Fruit fly (Drosophila melanogaster) whole organism, prepupa: ENCODE measurements around the gene PLCXD.

Experiments
- Blimp-1 ChIP-seq: fragments of 200-800 bp; sonication (Bioruptor generic); optimal IDR thresholded peaks from 3 replicates; lab custom pipeline; 2017; ENCODE audit warnings: missing biosample characterization, missing genetic modification characterization, mild to moderate bottlenecking, moderate library complexity, missing genetic modification reagents
- CG11294 ChIP-seq: fragments of 200-800 bp; sonication (Bioruptor generic); IDR thresholded peaks from 2 replicates; pipeline ENCODE4 v1.3.6; 2022; ENCODE audit warnings: missing biosample characterization, missing genetic modification characterization
- CG11762 ChIP-seq: fragments of 200-800 bp; sonication (Bioruptor generic); optimal IDR thresholded peaks from 3 replicates; lab custom pipeline; 2016; ENCODE audit warnings: missing biosample characterization, missing genetic modification characterization; ENCODE audit not compliant: insufficient read depth
- CG11902 ChIP-seq: fragments of 200-800 bp; sonication (Bioruptor generic); optimal IDR thresholded peaks from 3 replicates; lab custom pipeline; 2016; ENCODE audit warnings: missing biosample characterization, missing genetic modification characterization
- CG15336 ChIP-seq: fragments of 200-800 bp; sonication (Bioruptor generic); IDR thresholded peaks from 2 replicates; pipeline ENCODE4 v1.3.6; 2022; ENCODE audit warnings: missing biosample characterization, missing genetic modification characterization
- CG1621 ChIP-seq: fragments of 200-800 bp; sonication (Bioruptor generic); optimal IDR thresholded peaks from 3 replicates; lab custom pipeline; 2018; ENCODE audit warnings: missing biosample characterization, mild to moderate bottlenecking, missing genetic modification characterization
- CG16779 ChIP-seq: fragments of 200-800 bp; sonication (Bioruptor generic); optimal IDR thresholded peaks from 3 replicates; lab custom pipeline; 2017; ENCODE audit warnings: missing biosample characterization, mild to moderate bottlenecking, missing genetic modification characterization
- CG3032 ChIP-seq: fragments of 200-800 bp; optimal IDR thresholded peaks from 2 replicates; lab custom pipeline; 2019; ENCODE audit warnings: missing biosample characterization, mild to moderate bottlenecking, missing genetic modification characterization, moderate library complexity
- CG32006 ChIP-seq: fragments of 200-800 bp; sonication (Bioruptor generic); optimal IDR thresholded peaks from 3 replicates; lab custom pipeline; 2017; ENCODE audit warnings: missing biosample characterization, mild to moderate bottlenecking, missing genetic modification characterization
- CG3919 ChIP-seq: fragments of 200-800 bp; sonication (Bioruptor generic); optimal IDR thresholded peaks from 3 replicates; lab custom pipeline; 2016; ENCODE audit warnings: missing biosample characterization, missing genetic modification characterization
- CG4318 ChIP-seq: fragments of 200-800 bp; sonication (Bioruptor generic); optimal IDR thresholded peaks from 3 replicates; lab custom pipeline; 2017; ENCODE audit warnings: missing biosample characterization, mild to moderate bottlenecking, missing genetic modification characterization
- CG6163 ChIP-seq: fragments of 200-800 bp; sonication (Bioruptor generic); IDR thresholded peaks from 3 replicates; pipeline ENCODE4 v1.3.6; 2022; ENCODE audit warnings: missing biosample characterization, missing genetic modification characterization
- CG6276 ChIP-seq: fragments of 200-800 bp; sonication (Bioruptor generic); optimal IDR thresholded peaks from 2 replicates; lab custom pipeline; 2017; ENCODE audit warnings: missing biosample characterization, mild to moderate bottlenecking, missing genetic modification characterization
- CG6792 ChIP-seq: fragments of 200-800 bp; sonication (Bioruptor generic); optimal IDR thresholded peaks from 3 replicates; lab custom pipeline; 2016; ENCODE audit warnings: missing biosample characterization, missing genetic modification characterization
- CG6808 ChIP-seq: fragments of 200-800 bp; sonication (Bioruptor generic); optimal IDR thresholded peaks from 3 replicates; lab custom pipeline; 2017; ENCODE audit warnings: missing biosample characterization, missing genetic modification characterization, mild to moderate bottlenecking, moderate library complexity, missing genetic modification reagents
- CG6854 ChIP-seq: fragments of 200-800 bp; sonication (Bioruptor generic); optimal IDR thresholded peaks from 2 replicates; lab custom pipeline; 2017; ENCODE audit warnings: missing biosample characterization, mild to moderate bottlenecking, missing genetic modification characterization
- CG7368 ChIP-seq: fragments of 200-800 bp; sonication (Bioruptor generic); optimal IDR thresholded peaks from 3 replicates; lab custom pipeline; 2016; ENCODE audit warnings: missing biosample characterization, missing genetic modification characterization
- CG8119 ChIP-seq: fragments of 200-800 bp; sonication (Bioruptor generic); IDR thresholded peaks from 3 replicates; pipeline ENCODE4 v1.3.6; 2022; ENCODE audit warnings: missing biosample characterization, missing genetic modification characterization
- CG8319 ChIP-seq: fragments of 200-800 bp; sonication (Bioruptor generic); optimal IDR thresholded peaks from 3 replicates; lab custom pipeline; 2016; ENCODE audit warnings: missing biosample characterization, missing genetic modification characterization
- CG8632 ChIP-seq: fragments of 200-800 bp; sonication (Bioruptor generic); optimal IDR thresholded peaks from 3 replicates; lab custom pipeline; 2016; ENCODE audit warnings: missing biosample characterization, missing genetic modification characterization
- Eip75B ChIP-seq: fragments of 200-800 bp; sonication (Bioruptor generic); optimal IDR thresholded peaks from 3 replicates; lab custom pipeline; 2016; ENCODE audit warnings: missing biosample characterization, missing genetic modification characterization
- Eip78C ChIP-seq: fragments of 200-800 bp; sonication (Bioruptor generic); peaks from one replicate; lab custom pipeline; 2016; ENCODE audit warnings: missing biosample characterization, missing genetic modification characterization
- Eip93F ChIP-seq: fragments of 200-800 bp; sonication (Bioruptor generic); optimal IDR thresholded peaks from 2 replicates; lab custom pipeline; 2016; ENCODE audit warnings: missing biosample characterization, mild to moderate bottlenecking, missing genetic modification characterization
- Ets21C ChIP-seq: fragments of 200-800 bp; sonication (Bioruptor generic); optimal IDR thresholded peaks from 3 replicates; lab custom pipeline; 2016; ENCODE audit warnings: missing biosample characterization, missing genetic modification characterization
- Ets96B ChIP-seq: fragments of 200-800 bp; optimal IDR thresholded peaks from 2 replicates; lab custom pipeline; 2019; ENCODE audit warnings: missing biosample characterization, mild to moderate bottlenecking, missing genetic modification characterization, moderate library complexity
- Hr38 ChIP-seq: sonication (Bioruptor generic); optimal IDR thresholded peaks from 2 replicates; lab custom pipeline; 2016; ENCODE audit warnings: missing biosample characterization, missing genetic modification characterization
- Hr39 ChIP-seq: fragments of 200-800 bp; sonication (Bioruptor generic); optimal IDR thresholded peaks from 2 replicates; lab custom pipeline; 2016; ENCODE audit warnings: missing biosample characterization, missing genetic modification characterization
- Lpt ChIP-seq: fragments of 200-800 bp; sonication (Bioruptor generic); optimal IDR thresholded peaks from 3 replicates; lab custom pipeline; 2016; ENCODE audit warnings: missing biosample characterization, missing genetic modification characterization
- OdsH ChIP-seq: fragments of 200-800 bp; sonication (Bioruptor generic); optimal IDR thresholded peaks from 3 replicates; lab custom pipeline; 2016; ENCODE audit warnings: missing biosample characterization, missing genetic modification characterization
- Smox ChIP-seq: fragments of 200-800 bp; sonication (Bioruptor generic); optimal IDR thresholded peaks from 3 replicates; lab custom pipeline; 2016; ENCODE audit warnings: missing biosample characterization, missing genetic modification characterization
- Sox15 ChIP-seq: fragments of 200-800 bp; sonication (Bioruptor generic); optimal IDR thresholded peaks from 3 replicates; lab custom pipeline; 2016; ENCODE audit warnings: missing biosample characterization, missing genetic modification characterization
- achi ChIP-seq: fragments of 200-800 bp; sonication (Bioruptor generic); optimal IDR thresholded peaks from 3 replicates; lab custom pipeline; 2016; ENCODE audit warnings: missing biosample characterization, missing genetic modification characterization
- acj6 ChIP-seq: fragments of 200-800 bp; sonication (Bioruptor generic); optimal IDR thresholded peaks from 3 replicates; lab custom pipeline; 2016; ENCODE audit warnings: missing biosample characterization, missing genetic modification characterization
- cyc ChIP-seq: fragments of 200-800 bp; sonication (Bioruptor generic); optimal IDR thresholded peaks from 3 replicates; lab custom pipeline; 2016; ENCODE audit warnings: missing biosample characterization, missing genetic modification characterization
- dac ChIP-seq: fragments of 200-800 bp; sonication (Bioruptor generic); optimal IDR thresholded peaks from 2 replicates; lab custom pipeline; 2017; ENCODE audit warnings: missing biosample characterization, mild to moderate bottlenecking, missing genetic modification characterization
- dsx ChIP-seq: fragments of 200-800 bp; optimal IDR thresholded peaks from 3 replicates; lab custom pipeline; 2019; ENCODE audit warnings: missing biosample characterization, mild to moderate bottlenecking, missing genetic modification characterization, moderate library complexity; ENCODE audit not compliant: poor library complexity, severe bottlenecking
- esn ChIP-seq: fragments of 200-800 bp; sonication (Bioruptor generic); optimal IDR thresholded peaks from 2 replicates; lab custom pipeline; 2016; ENCODE audit warnings: missing biosample characterization, mild to moderate bottlenecking, missing genetic modification characterization, moderate library complexity
- fd59A ChIP-seq: fragments of 200-800 bp; sonication (Bioruptor generic); optimal IDR thresholded peaks from 2 replicates; lab custom pipeline; 2017; ENCODE audit warnings: missing biosample characterization, mild to moderate bottlenecking, missing genetic modification characterization, missing genetic modification reagents
- fd85E ChIP-seq: fragments of 200-800 bp; sonication (Bioruptor generic); optimal IDR thresholded peaks from 3 replicates; lab custom pipeline; 2016; ENCODE audit warnings: missing biosample characterization, missing genetic modification characterization
- fkh ChIP-seq: fragments of 200-800 bp; sonication (Bioruptor generic); optimal IDR thresholded peaks from 3 replicates; lab custom pipeline; 2017; ENCODE audit warnings: missing biosample characterization, mild to moderate bottlenecking, missing genetic modification characterization, moderate library complexity
- lz ChIP-seq: fragments of 200-800 bp; sonication (Bioruptor generic); optimal IDR thresholded peaks from 3 replicates; lab custom pipeline; 2016; ENCODE audit warnings: missing biosample characterization, missing genetic modification characterization
- net ChIP-seq: fragments of 200-800 bp; sonication (Bioruptor generic); optimal IDR thresholded peaks from 3 replicates; lab custom pipeline; 2016; ENCODE audit warnings: missing biosample characterization, missing genetic modification characterization
- pdm3 ChIP-seq: fragments of 200-800 bp; sonication (Bioruptor generic); optimal IDR thresholded peaks from 3 replicates; lab custom pipeline; 2016; ENCODE audit warnings: missing biosample characterization, missing genetic modification characterization
- salr ChIP-seq, 2 experiments: fragments of 200-800 bp; sonication (Bioruptor generic); optimal IDR thresholded peaks; 3 replicates each; lab custom pipeline; 2016 to 2018; ENCODE audit warnings: missing biosample characterization in 2 of 2, missing genetic modification characterization in 2 of 2, mild to moderate bottlenecking in 1 of 2
- spab ChIP-seq: fragments of 200-800 bp; sonication (Bioruptor generic); optimal IDR thresholded peaks from 2 replicates; lab custom pipeline; 2017; ENCODE audit warnings: missing biosample characterization, mild to moderate bottlenecking, missing genetic modification characterization, missing genetic modification reagents
- ss ChIP-seq, 2 experiments: fragments of 200-800 bp; sonication (Bioruptor generic); optimal IDR thresholded peaks; 2 replicates in 1 of 2; 3 replicates in 1 of 2; lab custom pipeline; 2017 to 2018; ENCODE audit warnings: mild to moderate bottlenecking in 2 of 2, missing biosample characterization in 2 of 2, missing genetic modification characterization in 2 of 2, moderate library complexity in 1 of 2
- svp ChIP-seq: fragments of 200-800 bp; sonication (Bioruptor generic); peaks from one replicate; lab custom pipeline; 2016; ENCODE audit warnings: missing biosample characterization, missing genetic modification characterization
- topi ChIP-seq: fragments of 200-800 bp; sonication (Bioruptor generic); optimal IDR thresholded peaks from 3 replicates; lab custom pipeline; 2016; ENCODE audit warnings: missing biosample characterization, missing genetic modification characterization

The PLCXD gene

DNA sequence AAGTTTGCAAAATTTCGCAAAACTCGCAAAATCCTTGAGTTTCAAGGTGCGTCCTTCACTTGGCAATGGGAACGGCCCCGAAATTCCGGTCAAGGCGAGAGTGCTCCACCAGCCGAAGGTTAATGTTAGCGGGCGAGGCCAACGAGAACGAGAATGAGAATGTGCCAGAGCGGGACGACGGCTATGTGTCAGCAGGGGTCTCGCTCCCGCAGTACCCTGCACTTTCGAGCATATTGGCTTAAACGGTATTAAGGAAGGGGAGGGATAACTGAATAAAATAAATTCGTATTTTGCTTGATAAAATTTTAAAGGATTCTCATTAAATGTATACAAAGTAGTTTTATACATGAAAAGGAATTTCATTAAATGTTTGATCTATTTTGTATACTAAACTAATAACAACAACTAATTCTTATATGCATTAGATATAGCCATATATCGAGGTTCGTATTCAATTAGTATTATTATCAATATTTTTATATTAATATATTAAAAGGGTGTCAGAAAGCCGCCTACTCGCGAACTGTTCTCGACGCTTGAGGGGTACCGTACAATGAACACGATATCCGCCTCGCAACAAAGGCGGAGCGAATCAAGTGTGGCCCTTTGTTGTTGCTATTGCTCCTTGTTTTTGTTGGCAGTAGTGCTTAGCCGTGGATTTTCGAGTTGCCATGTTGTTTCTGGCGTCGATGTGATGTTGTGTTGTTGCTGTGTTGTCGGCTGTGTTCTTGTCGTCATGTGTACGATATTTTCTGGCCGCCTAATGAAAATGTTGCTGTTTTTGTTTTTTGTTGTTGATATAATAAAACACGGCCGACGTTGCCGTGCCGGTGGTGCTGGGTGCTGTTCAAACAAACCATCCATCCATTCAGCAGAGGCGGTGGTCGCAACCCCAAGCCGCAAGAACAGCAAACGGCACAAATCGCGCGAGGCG is 42.6 kb upstream of the PLCXD start (continued):
- peak; percentile 59 for TF ChIP-seq Ets21C
- peak; percentile 77 for TF ChIP-seq lz (GFP tag; lab: Kevin White, UChicago)
- no peak for TF ChIP-seq CG6854 (GFP tag; lab: Kevin White, UChicago)
- TF ChIP-seq Eip93F (GFP tag; lab: Kevin White, UChicago), result no peak
- TF ChIP-seq pdm3, result peak; percentile 78
- peak; percentile 14 for TF ChIP-seq fd85E
- peak; percentile 88 for TF ChIP-seq acj6 (GFP tag; lab: Kevin White, UChicago)
- peak; percentile 86 for TF ChIP-seq CG4318 (GFP tag; lab: Kevin White, UChicago)
- TF ChIP-seq CG16779 (tag; lab: Kevin White, UChicago), result peak; percentile 88
- peak; percentile 82 for TF ChIP-seq cyc (GFP tag; lab: Kevin White, UChicago)

DNA sequence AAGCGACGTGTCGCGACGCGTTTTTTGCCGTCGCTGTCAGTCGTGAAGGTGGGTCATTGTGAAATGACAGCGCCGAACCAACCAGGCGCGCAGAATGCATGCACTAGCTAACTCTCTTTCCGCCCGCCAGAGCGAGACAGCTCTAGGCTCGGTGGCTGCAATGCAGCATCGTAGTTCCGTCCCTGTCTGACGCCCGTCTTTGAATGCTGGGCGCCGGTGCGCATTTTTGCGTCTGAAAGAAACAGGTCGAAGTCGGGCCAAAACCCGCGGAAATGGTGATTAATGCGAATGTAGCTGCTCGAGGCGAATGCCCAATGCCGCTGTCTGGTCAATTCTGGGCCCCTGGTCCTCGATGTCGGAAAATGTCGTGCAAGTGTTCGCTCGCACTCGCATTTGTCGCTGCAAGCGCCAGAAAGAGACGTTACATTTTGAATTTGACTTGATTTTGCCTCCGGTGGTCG is 41.9 kb upstream of the PLCXD start:
- peak; percentile 54 for TF ChIP-seq CG16779 (tag; lab: Kevin White, UChicago)
- peak; percentile 73 for TF ChIP-seq spab (GFP tag; lab: Kevin White, UChicago)
- TF ChIP-seq Eip75B (GFP tag; lab: Kevin White, UChicago), result peak; percentile 74
- peak; percentile 24 for TF ChIP-seq OdsH (GFP tag; lab: Kevin White, UChicago)
- TF ChIP-seq fd59A (GFP tag; lab: Kevin White, UChicago), result peak; percentile 27
- peak; percentile 100 for TF ChIP-seq dsx (GFP tag; lab: Kevin White, UChicago)
- peak; percentile 60 for TF ChIP-seq CG8319
- TF ChIP-seq CG6792 (GFP tag; lab: Kevin White, UChicago), result peak; percentile 7
- no peak for TF ChIP-seq Hr39 (GFP tag; lab: Kevin White, UChicago)
- peak; percentile 91 for TF ChIP-seq Lpt
- peak; percentile 78 for TF ChIP-seq CG6276 (GFP tag; lab: Kevin White, UChicago)
- TF ChIP-seq CG6163 (GFP tag; lab: Robert Waterston, UW), result no peak
- no peak for TF ChIP-seq CG11902 (GFP tag; lab: Kevin White, UChicago)
- TF ChIP-seq CG1621 (tag; lab: Kevin White, UChicago), result peak; percentile 80
- TF ChIP-seq Ets96B (tag; lab: Kevin White, UChicago), result peak; percentile 61
- peak; percentile 7 for TF ChIP-seq CG8632 (GFP tag; lab: Kevin White, UChicago)
- no peak for TF ChIP-seq CG8119 (GFP tag; lab: Robert Waterston, UW)
- TF ChIP-seq CG3032, result peak; percentile 66
- no peak for TF ChIP-seq CG15336 (GFP tag; lab: Robert Waterston, UW)
- peak; percentile 76 for TF ChIP-seq topi (GFP tag; lab: Kevin White, UChicago)
- peak; percentile 91 for TF ChIP-seq Eip78C (GFP tag; lab: Kevin White, UChicago)
- no peak for TF ChIP-seq CG11294
- TF ChIP-seq CG3919 (GFP tag; lab: Kevin White, UChicago), result peak; percentile 66
- peak; percentile 34 to 37 for TF ChIP-seq salr (GFP tag; optimal IDR thresholded peaks at IDR 0.05; lab: Kevin White, UChicago)
- peak; percentile 53 for TF ChIP-seq Blimp-1 (GFP tag; lab: Kevin White, UChicago)
- TF ChIP-seq net, result peak; percentile 75
- peak; percentile 99 for TF ChIP-seq svp (GFP tag; lab: Kevin White, UChicago)
- TF ChIP-seq fd85E, result peak; percentile 78
- peak; percentile 42 for TF ChIP-seq dac (GFP tag; lab: Kevin White, UChicago)
- peak; percentile 66 for TF ChIP-seq Smox (GFP tag; lab: Kevin White, UChicago)
- no peak for TF ChIP-seq Hr38 (GFP tag; lab: Kevin White, UChicago)
- TF ChIP-seq CG11762 (GFP tag; lab: Kevin White, UChicago), result no peak
- TF ChIP-seq CG6808, result peak; percentile 82
- no peak for TF ChIP-seq Sox15 (GFP tag; lab: Kevin White, UChicago)
- TF ChIP-seq Eip93F (GFP tag; lab: Kevin White, UChicago), result no peak
- TF ChIP-seq CG7368, result peak; percentile 56
- TF ChIP-seq achi (GFP tag; lab: Kevin White, UChicago), result peak; percentile 43
- peak; percentile 68 for TF ChIP-seq CG32006 (GFP tag; lab: Kevin White, UChicago)
- TF ChIP-seq ss (GFP tag; optimal IDR thresholded peaks at IDR 0.05; lab: Kevin White, UChicago), result peak; percentile 86
- TF ChIP-seq fkh (GFP tag; lab: Kevin White, UChicago), result peak; percentile 80
- peak; percentile 53 for TF ChIP-seq esn (GFP tag; lab: Kevin White, UChicago)
